Fruit fly (Drosophila melanogaster): ENCODE data around the gene tHMG2.
A peak's percentile ranks its signal among the peaks of the same experiment; 100 is the strongest.

Gene tHMG2

dm6 chr3R:22536504-22537423 is 44.0 kb downstream of the tHMG2 start (continued):
- TF ChIP-seq prd (optimal IDR thresholded peaks at IDR 0.05) = no peak
- TF ChIP-seq prd (GFP tag; IDR thresholded peaks at IDR 0.05) = no peak
- TF ChIP-seq CG2678 (tag; optimal IDR thresholded peaks at IDR 0.05) = peak; percentile 61
- TF ChIP-seq CG16815 (GFP tag; optimal IDR thresholded peaks at IDR 0.05) = no peak
- TF ChIP-seq hb (GFP tag; IDR thresholded peaks at IDR 0.05; ENCODE audit: partially characterized antibody) = no peak
- peak; percentile 40 for TF ChIP-seq CG13775 (GFP tag; optimal IDR thresholded peaks at IDR 0.05)
- no peak for TF ChIP-seq chif (GFP tag; optimal IDR thresholded peaks at IDR 0.05)
- TF ChIP-seq klu (GFP tag; IDR thresholded peaks at IDR 0.05) = no peak
- no peak for TF ChIP-seq CG5245 (GFP tag; optimal IDR thresholded peaks at IDR 0.05)
- no peak for TF ChIP-seq CG3838 (GFP tag; optimal IDR thresholded peaks at IDR 0.05)
- TF ChIP-seq CG31365 (tag; optimal IDR thresholded peaks at IDR 0.05) = no peak
- TF ChIP-seq bowl (GFP tag; IDR thresholded peaks at IDR 0.05) = no peak
- TF ChIP-seq CG17385 (GFP tag; optimal IDR thresholded peaks at IDR 0.05) = peak; percentile 42
- no peak for TF ChIP-seq Mes4 (GFP tag; optimal IDR thresholded peaks at IDR 0.05)
- 0 out of 2 replicates have a peak, but pooled peaks have one; percentile 13 for TF ChIP-seq Drgx (GFP tag; IDR thresholded peaks at IDR 0.05)
- no peak for TF ChIP-seq ftz-f1 (GFP tag; optimal IDR thresholded peaks at IDR 0.05)
- no peak for TF ChIP-seq en (GFP tag; optimal IDR thresholded peaks at IDR 0.05)
- no peak for TF ChIP-seq Tbp (GFP tag; optimal IDR thresholded peaks at IDR 0.05)
- TF ChIP-seq chinmo (GFP tag; IDR thresholded peaks at IDR 0.05; ENCODE audit: partially characterized antibody) = peak; percentile 55; the same call in 3 of the 4 replicates
- TF ChIP-seq Dek (tag; optimal IDR thresholded peaks at IDR 0.05) = peak; percentile 9
- TF ChIP-seq Rx (GFP tag; IDR thresholded peaks at IDR 0.05) = 0 out of 2 replicates have a peak, but pooled peaks have one; percentile 5
- TF ChIP-seq vfl (GFP tag; optimal IDR thresholded peaks at IDR 0.05) = no peak
- peak; percentile 7 for TF ChIP-seq CG4820 (GFP tag; optimal IDR thresholded peaks at IDR 0.05)
- peak; percentile 73 for TF ChIP-seq stc (GFP tag; IDR thresholded peaks at IDR 0.05)
- TF ChIP-seq Dip3 (GFP tag; optimal IDR thresholded peaks at IDR 0.05) = no peak
- no peak for TF ChIP-seq CG16863 (GFP tag; optimal IDR thresholded peaks at IDR 0.05)
- TF ChIP-seq E2f1 (GFP tag; IDR thresholded peaks at IDR 0.05) = 0 out of 2 replicates have a peak, but pooled peaks have one; percentile 30
- peak; percentile 28 for TF ChIP-seq bcd (GFP tag; optimal IDR thresholded peaks at IDR 0.05)
- TF ChIP-seq CoRest (tag; optimal IDR thresholded peaks at IDR 0.05) = peak; percentile 51
- TF ChIP-seq CG12769 (tag; optimal IDR thresholded peaks at IDR 0.05) = peak; percentile 57
- no peak for TF ChIP-seq Neu2 (GFP tag; optimal IDR thresholded peaks at IDR 0.05; ENCODE audit: borderline replicate concordance)
- TF ChIP-seq CG8388 (GFP tag; optimal IDR thresholded peaks at IDR 0.05) = peak; percentile 28
- no peak for TF ChIP-seq CG1602 (GFP tag; optimal IDR thresholded peaks at IDR 0.05)
- no peak for TF ChIP-seq Ets65A (GFP tag)
- peak; percentile 38 for TF ChIP-seq esg (GFP tag; conservative IDR thresholded peaks at IDR 0.05)
- no peak for TF ChIP-seq NFAT (GFP tag; IDR thresholded peaks at IDR 0.05)
- peak; percentile 57 for TF ChIP-seq PHDP (tag; optimal IDR thresholded peaks at IDR 0.05)
- TF ChIP-seq unpg (GFP tag; optimal IDR thresholded peaks at IDR 0.05) = peak; percentile 72
- peak; percentile 27 for TF ChIP-seq ATbp (GFP tag; optimal IDR thresholded peaks at IDR 0.05)
- peak; percentile 33; the same call in 1 of the 2 replicates for TF ChIP-seq Ada2b (GFP tag; IDR thresholded peaks at IDR 0.05)
- TF ChIP-seq CG6689 (GFP tag; IDR thresholded peaks at IDR 0.05) = peak; percentile 67
- no peak for TF ChIP-seq mld (GFP tag; IDR thresholded peaks at IDR 0.05; ENCODE audit: partially characterized antibody)
- TF ChIP-seq CG6813 (GFP tag; optimal IDR thresholded peaks at IDR 0.05) = peak; percentile 27
- TF ChIP-seq CG6854 (GFP tag; optimal IDR thresholded peaks at IDR 0.05) = no peak
- TF ChIP-seq CG30403 (GFP tag; optimal IDR thresholded peaks at IDR 0.05) = peak; percentile 54
- TF ChIP-seq CG14014 (GFP tag; IDR thresholded peaks at IDR 0.05) = no peak
- TF ChIP-seq CG15269 (tag; optimal IDR thresholded peaks at IDR 0.05) = peak; percentile 79
- peak; percentile 54; the same call in 1 of the 3 replicates for TF ChIP-seq ase (GFP tag; IDR thresholded peaks at IDR 0.05)
- TF ChIP-seq tap (tag; optimal IDR thresholded peaks at IDR 0.05) = peak; percentile 37
